Worm (Caenorhabditis elegans): Measurements from ENCODE around the gene nhr-98.

ce11 chrV:464800-465199 lies 11.1 kb downstream of the nhr-98 start, which contains the start of gene nhr-201:
- TF ChIP-seq ztf-6 (GFP tag; IDR thresholded peaks at IDR 0.05) (no peak), ccch-3 (GFP tag; optimal IDR thresholded peaks at IDR 0.05) (no peak)

All from whole organism, young adult.